Fruit fly (Drosophila melanogaster) whole organism, embryonic: ENCODE data around the gene CG12115.
A peak's percentile ranks its signal among the peaks of the same experiment; 100 is the strongest.

Experiments used
- ATbp ChIP-seq: fragments of 200-800 bp; sonication (Bioruptor generic); optimal IDR thresholded peaks from 2 replicates; lab custom pipeline; 2017; ENCODE audit warnings: missing biosample characterization, mild to moderate bottlenecking, missing genetic modification characterization, missing genetic modification reagents
- Antp ChIP-seq: fragments of 200-800 bp; sonication (Bioruptor generic); optimal IDR thresholded peaks from 3 replicates; lab custom pipeline; 2016; ENCODE audit warnings: missing biosample characterization, missing genetic modification characterization
- BtbVII ChIP-seq: fragments of 200-800 bp; sonication (Bioruptor generic); optimal IDR thresholded peaks from 3 replicates; lab custom pipeline; 2017; ENCODE audit warnings: missing biosample characterization, mild to moderate bottlenecking, missing genetic modification characterization
- CG10321 ChIP-seq: fragments of 200-800 bp; sonication (Bioruptor generic); IDR thresholded peaks from 2 replicates; pipeline ENCODE4 v1.3.6; 2022; ENCODE audit warnings: missing biosample characterization, missing genetic modification characterization
- CG10431 ChIP-seq: fragments of 200-800 bp; sonication (Bioruptor generic); optimal IDR thresholded peaks from 3 replicates; lab custom pipeline; 2018; ENCODE audit warnings: missing biosample characterization, mild to moderate bottlenecking, missing genetic modification characterization
- CG11560 ChIP-seq: fragments of 200-800 bp; sonication (Bioruptor generic); IDR thresholded peaks from 3 replicates; pipeline ENCODE4 v1.3.6; 2022; ENCODE audit warnings: missing biosample characterization, missing genetic modification characterization
- CG12219 ChIP-seq: fragments of 200-800 bp; sonication (Bioruptor generic); optimal IDR thresholded peaks from 3 replicates; lab custom pipeline; 2018; ENCODE audit warnings: missing biosample characterization, mild to moderate bottlenecking, missing genetic modification characterization
- CG14014 ChIP-seq: fragments of 200-800 bp; sonication (Bioruptor generic); IDR thresholded peaks from 2 replicates; pipeline ENCODE4 v1.3.6; 2022; ENCODE audit warnings: missing biosample characterization, missing genetic modification characterization
- CG14441 ChIP-seq: fragments of 200-800 bp; sonication (Bioruptor generic); IDR thresholded peaks from 2 replicates; pipeline ENCODE4 v1.3.6; 2022; ENCODE audit warnings: missing biosample characterization, missing genetic modification characterization
- CG14710 ChIP-seq: fragments of 200-800 bp; sonication (Bioruptor generic); optimal IDR thresholded peaks from 3 replicates; lab custom pipeline; 2019; ENCODE audit warnings: missing biosample characterization, mild to moderate bottlenecking, missing genetic modification characterization, moderate library complexity
- CG15011 ChIP-seq: fragments of 200-800 bp; sonication (Bioruptor generic); optimal IDR thresholded peaks from 3 replicates; lab custom pipeline; 2018; ENCODE audit warnings: missing biosample characterization, mild to moderate bottlenecking, missing genetic modification characterization
- CG1647 ChIP-seq: fragments of 200-800 bp; sonication (Bioruptor generic); optimal IDR thresholded peaks from 3 replicates; lab custom pipeline; 2016; ENCODE audit warnings: missing biosample characterization, missing genetic modification characterization
- CG18011 ChIP-seq: fragments of 200-800 bp; sonication (Bioruptor generic); optimal IDR thresholded peaks from 2 replicates; lab custom pipeline; 2017; ENCODE audit warnings: missing biosample characterization, missing genetic modification characterization, mild to moderate bottlenecking, moderate library complexity, missing genotype
- CG4360 ChIP-seq: fragments of 200-800 bp; sonication (Bioruptor generic); IDR thresholded peaks from 2 replicates; pipeline ENCODE4 v1.3.6; 2022; ENCODE audit warnings: missing biosample characterization, missing genetic modification characterization
- CG43689 ChIP-seq: fragments of 200-800 bp; sonication (Bioruptor generic); IDR thresholded peaks from 2 replicates; pipeline ENCODE4 v1.3.6; 2022; ENCODE audit warnings: missing biosample characterization, missing genetic modification characterization
- CG6765 ChIP-seq: fragments of 200-800 bp; sonication (Bioruptor generic); optimal IDR thresholded peaks from 3 replicates; lab custom pipeline; 2017; ENCODE audit warnings: missing biosample characterization, mild to moderate bottlenecking, missing genetic modification characterization
- CG6791 ChIP-seq: fragments of 200-800 bp; sonication (Bioruptor generic); IDR thresholded peaks from 3 replicates; pipeline ENCODE4 v1.3.6; 2022; ENCODE audit warnings: missing biosample characterization, missing genetic modification characterization; ENCODE audit not compliant: partially characterized antibody
- CG7556 ChIP-seq: fragments of 200-800 bp; sonication (Bioruptor generic); optimal IDR thresholded peaks from 2 replicates; lab custom pipeline; 2017; ENCODE audit warnings: missing biosample characterization, mild to moderate bottlenecking, missing genetic modification characterization
- CkIIα-i1 ChIP-seq: fragments of 200-800 bp; sonication (Bioruptor generic); IDR thresholded peaks from 2 replicates; pipeline ENCODE4 v1.3.6; 2022; ENCODE audit warnings: missing biosample characterization, missing genetic modification characterization
- ERR ChIP-seq: fragments of 200-800 bp; sonication (Bioruptor generic); optimal IDR thresholded peaks from 2 replicates; lab custom pipeline; 2016; ENCODE audit warnings: missing biosample characterization, missing genetic modification characterization
- Fer2 ChIP-seq: fragments of 200-800 bp; sonication (Bioruptor generic); optimal IDR thresholded peaks from 2 replicates; lab custom pipeline; 2018; ENCODE audit warnings: missing biosample characterization, mild to moderate bottlenecking, missing genetic modification characterization, moderate library complexity
- Gsc ChIP-seq: fragments of 200-800 bp; sonication (Bioruptor generic); IDR thresholded peaks from 2 replicates; pipeline ENCODE4 v1.3.6; 2022; ENCODE audit warnings: missing biosample characterization, missing genetic modification characterization
- HLH4C ChIP-seq: fragments of 200-800 bp; sonication (Bioruptor generic); IDR thresholded peaks from 3 replicates; pipeline ENCODE4 v1.3.6; 2022; ENCODE audit warnings: missing biosample characterization, missing genetic modification characterization; ENCODE audit not compliant: partially characterized antibody
- HmgD ChIP-seq: fragments of 200-800 bp; sonication (Bioruptor generic); optimal IDR thresholded peaks from 3 replicates; lab custom pipeline; 2016; ENCODE audit warnings: missing biosample characterization, missing genetic modification characterization
- Mad ChIP-seq: fragments of 200-800 bp; sonication (Bioruptor generic); optimal IDR thresholded peaks from 2 replicates; lab custom pipeline; 2016; ENCODE audit warnings: missing biosample characterization, missing genetic modification characterization
- Max ChIP-seq: fragments of 200-800 bp; sonication (Bioruptor generic); optimal IDR thresholded peaks from 2 replicates; lab custom pipeline; 2016; ENCODE audit warnings: missing biosample characterization, mild to moderate bottlenecking, missing genetic modification characterization
- Side ChIP-seq: fragments of 200-800 bp; sonication (Bioruptor generic); optimal IDR thresholded peaks from 2 replicates; lab custom pipeline; 2016; ENCODE audit warnings: missing biosample characterization, missing genetic modification characterization
- Stat92E ChIP-seq, 3 experiments: fragments of >200 bp in 2 of 3; fragments of 200-800 bp in 1 of 3; sonication (Bioruptor generic) in 1 of 3; optimal IDR thresholded peaks; 2 replicates each; lab custom pipeline; 2017 to 2019; ENCODE audit warnings: missing biosample characterization in 3 of 3, missing genetic modification characterization in 3 of 3, mild to moderate bottlenecking in 1 of 3, moderate library complexity in 1 of 3
- Usf ChIP-seq: fragments of 200-800 bp; sonication (Bioruptor generic); optimal IDR thresholded peaks from 2 replicates; lab custom pipeline; 2017; ENCODE audit warnings: missing genotype, missing biosample characterization, missing genetic modification characterization
- btn ChIP-seq: fragments of 200-800 bp; sonication (Bioruptor generic); optimal IDR thresholded peaks from 2 replicates; lab custom pipeline; 2016; ENCODE audit warnings: missing biosample characterization, missing genetic modification characterization
- cad ChIP-seq: fragments of >200 bp; optimal IDR thresholded peaks from 2 replicates; lab custom pipeline; 2017; ENCODE audit warnings: missing biosample characterization, missing genetic modification characterization
- crol ChIP-seq: fragments of 200-800 bp; sonication (Bioruptor generic); IDR thresholded peaks from 2 replicates; pipeline ENCODE4 v1.3.6; 2022; ENCODE audit warnings: missing biosample characterization, missing genetic modification characterization
- da ChIP-seq: fragments of 200-800 bp; sonication (Bioruptor generic); optimal IDR thresholded peaks from 2 replicates; lab custom pipeline; 2016; ENCODE audit warnings: missing biosample characterization, missing genetic modification characterization
- disco-r ChIP-seq: fragments of 200-800 bp; sonication (Bioruptor generic); optimal IDR thresholded peaks from 2 replicates; lab custom pipeline; 2016; ENCODE audit warnings: missing biosample characterization, missing genetic modification characterization
- dmrt99B ChIP-seq: fragments of 200-800 bp; sonication (Bioruptor generic); optimal IDR thresholded peaks from 2 replicates; lab custom pipeline; 2018; ENCODE audit warnings: missing biosample characterization, mild to moderate bottlenecking, missing genetic modification characterization, moderate library complexity
- eve ChIP-seq, 2 experiments: fragments of >200 bp; optimal IDR thresholded peaks; 2 replicates each; lab custom pipeline; 2017; ENCODE audit warnings: missing biosample characterization in 2 of 2, missing genetic modification characterization in 2 of 2
- eyg ChIP-seq: fragments of 200-800 bp; sonication (Bioruptor generic); optimal IDR thresholded peaks from 3 replicates; lab custom pipeline; 2016; ENCODE audit warnings: missing biosample characterization, missing genetic modification characterization
- fd64A ChIP-seq: fragments of 200-800 bp; sonication (Bioruptor generic); optimal IDR thresholded peaks from 3 replicates; lab custom pipeline; 2018; ENCODE audit warnings: missing biosample characterization, mild to moderate bottlenecking, missing genetic modification characterization
- grn ChIP-seq: fragments of 200-800 bp; sonication (Bioruptor generic); optimal IDR thresholded peaks from 3 replicates; lab custom pipeline; 2017; ENCODE audit warnings: missing biosample characterization, missing genetic modification characterization
- gro ChIP-seq: fragments of 200-800 bp; sonication (Bioruptor generic); optimal IDR thresholded peaks from 2 replicates; lab custom pipeline; 2016; ENCODE audit warnings: missing biosample characterization, missing genetic modification characterization
- gsb-n ChIP-seq: fragments of 200-800 bp; sonication (Bioruptor generic); optimal IDR thresholded peaks from 3 replicates; lab custom pipeline; 2018; ENCODE audit warnings: missing biosample characterization, mild to moderate bottlenecking, missing genetic modification characterization
- gt ChIP-seq: fragments of 200-800 bp; sonication (Bioruptor generic); IDR thresholded peaks from 2 replicates; pipeline ENCODE4 v1.3.6; 2022; ENCODE audit warnings: missing biosample characterization, missing genetic modification characterization
- ham ChIP-seq: fragments of 200-800 bp; sonication (Bioruptor generic); IDR thresholded peaks from 2 replicates; pipeline ENCODE4 v1.3.6; 2022; ENCODE audit warnings: missing biosample characterization, missing genetic modification characterization
- hbn ChIP-seq: fragments of 200-800 bp; sonication (Bioruptor generic); IDR thresholded peaks from 2 replicates; pipeline ENCODE4 v1.3.6; 2022; ENCODE audit warnings: missing biosample characterization, missing genetic modification characterization; ENCODE audit not compliant: partially characterized antibody
- ken ChIP-seq: fragments of 200-800 bp; sonication (Bioruptor generic); IDR thresholded peaks from 3 replicates; pipeline ENCODE4 v1.3.6; 2022; ENCODE audit warnings: missing biosample characterization, missing genetic modification characterization
- lmd ChIP-seq: fragments of 200-800 bp; sonication (Bioruptor generic); IDR thresholded peaks from 2 replicates; pipeline ENCODE4 v1.3.6; 2022; ENCODE audit warnings: missing biosample characterization, missing genetic modification characterization
- pum ChIP-seq: fragments of 200-800 bp; sonication (Bioruptor generic); optimal IDR thresholded peaks from 2 replicates; lab custom pipeline; 2016; ENCODE audit warnings: missing biosample characterization, missing genetic modification characterization
- sr ChIP-seq: fragments of 200-800 bp; sonication (Bioruptor generic); IDR thresholded peaks from 3 replicates; pipeline ENCODE4 v1.3.6; 2022; ENCODE audit warnings: missing biosample characterization, missing genetic modification characterization
- stc ChIP-seq: fragments of 200-800 bp; sonication (Bioruptor generic); IDR thresholded peaks from 2 replicates; pipeline ENCODE4 v1.3.6; 2022; ENCODE audit warnings: missing biosample characterization, missing genetic modification characterization
- usp ChIP-seq: fragments of >200 bp; optimal IDR thresholded peaks from 2 replicates; lab custom pipeline; 2017; ENCODE audit warnings: missing biosample characterization, missing genetic modification characterization
- wdn ChIP-seq: fragments of 200-800 bp; sonication (Bioruptor generic); IDR thresholded peaks from 2 replicates; pipeline ENCODE4 v1.3.6; 2022; ENCODE audit warnings: missing biosample characterization, missing genetic modification characterization
- wek ChIP-seq: fragments of 200-800 bp; sonication (Bioruptor generic); optimal IDR thresholded peaks from 3 replicates; lab custom pipeline; 2018; ENCODE audit warnings: missing biosample characterization, mild to moderate bottlenecking, missing genetic modification characterization, moderate library complexity
- wor ChIP-seq: fragments of 200-800 bp; sonication (Bioruptor generic); IDR thresholded peaks from 2 replicates; pipeline ENCODE4 v1.3.6; 2022; ENCODE audit warnings: missing biosample characterization, missing genetic modification characterization

Gene CG12115

dm6 chrX:9232199-9232598, 41.8 kb upstream of the CG12115 start, which contains the start of gene CG12121 (continued):
- TF ChIP-seq CG7556: no peak
- TF ChIP-seq gsb-n: no peak
- no peak for TF ChIP-seq CG43689 (GFP tag; lab: Robert Waterston, UW)
- no peak for TF ChIP-seq fd64A (GFP tag; lab: Kevin White, UChicago)
- no peak for TF ChIP-seq CG18011
- TF ChIP-seq ATbp: no peak
- no peak for TF ChIP-seq pum (GFP tag; lab: Kevin White, UChicago)
- TF ChIP-seq eyg (GFP tag; lab: Kevin White, UChicago): no peak
- no peak for TF ChIP-seq cad
- TF ChIP-seq Usf (GFP tag; lab: Kevin White, UChicago): no peak
- no peak for TF ChIP-seq Side
- TF ChIP-seq CkIIα-i1: no peak
- no peak for TF ChIP-seq disco-r (GFP tag; lab: Kevin White, UChicago)
- peak; percentile 79 for TF ChIP-seq HLH4C
- no peak for TF ChIP-seq CG10431 (GFP tag; lab: Kevin White, UChicago)
- TF ChIP-seq usp (GFP tag; lab: Kevin White, UChicago): no peak
- no peak for TF ChIP-seq Mad
- TF ChIP-seq Fer2 (tag; lab: Kevin White, UChicago): no peak
- no peak for TF ChIP-seq btn (GFP tag; lab: Kevin White, UChicago)
- no peak for TF ChIP-seq ERR
- TF ChIP-seq lmd: no peak
- TF ChIP-seq CG15011 (GFP tag; lab: Kevin White, UChicago): no peak
- TF ChIP-seq CG12219 (GFP tag; lab: Kevin White, UChicago): no peak
- no peak for TF ChIP-seq Max (GFP tag; lab: Kevin White, UChicago)
- no peak for TF ChIP-seq sr (GFP tag; lab: Robert Waterston, UW)
- peak; percentile 53; the same call in 1 of the 2 replicates for TF ChIP-seq hbn (GFP tag; lab: Robert Waterston, UW)
- peak; percentile 80 for TF ChIP-seq CG6791 (GFP tag; lab: Robert Waterston, UW)
- TF ChIP-seq BtbVII (GFP tag; lab: Kevin White, UChicago): no peak
- TF ChIP-seq wdn (GFP tag; lab: Robert Waterston, UW): no peak
- TF ChIP-seq eve (GFP tag; optimal IDR thresholded peaks at IDR 0.05; lab: Kevin White, UChicago): no peak
- TF ChIP-seq CG1647 (GFP tag; lab: Kevin White, UChicago): no peak
- no peak for TF ChIP-seq dmrt99B (tag; lab: Kevin White, UChicago)
- TF ChIP-seq crol: no peak
- no peak for TF ChIP-seq gt
- TF ChIP-seq stc (GFP tag; lab: Robert Waterston, UW): no peak
- TF ChIP-seq CG14014: no peak
- no peak for TF ChIP-seq Gsc (GFP tag; lab: Robert Waterston, UW)
- no peak for TF ChIP-seq grn (GFP tag; lab: Kevin White, UChicago)
- TF ChIP-seq CG4360: no peak
- no peak for TF ChIP-seq Antp (GFP tag; lab: Kevin White, UChicago)
- no peak for TF ChIP-seq CG6765
- no peak for TF ChIP-seq gro (GFP tag; lab: Kevin White, UChicago)
- TF ChIP-seq ham (GFP tag; lab: Robert Waterston, UW): no peak
- no peak for TF ChIP-seq HmgD (GFP tag; lab: Kevin White, UChicago)
- no peak for TF ChIP-seq da
- peak; percentile 53 for TF ChIP-seq CG14710 (tag; lab: Kevin White, UChicago)
- TF ChIP-seq CG11560 (tag; lab: Robert Waterston, UW): no peak
- TF ChIP-seq wor (GFP tag; lab: Robert Waterston, UW): no peak
- TF ChIP-seq CG14441 (GFP tag; lab: Robert Waterston, UW): no peak
- no peak for TF ChIP-seq ken (GFP tag; lab: Robert Waterston, UW)
- no peak for TF ChIP-seq CG10321 (GFP tag; lab: Robert Waterston, UW)
- TF ChIP-seq Stat92E (GFP tag; optimal IDR thresholded peaks at IDR 0.05; lab: Kevin White, UChicago): no peak
- no peak for TF ChIP-seq wek
